Fruit fly (Drosophila melanogaster) whole organism, embryonic: Measurements from ENCODE around the gene CG46412.
A peak's percentile ranks its signal among the peaks of the same experiment; 100 is the strongest.

Experiments used
- Blimp-1 ChIP-seq: fragments of 200-800 bp; sonication (Bioruptor generic); optimal IDR thresholded peaks from 3 replicates; lab custom pipeline; 2018; ENCODE audit warnings: missing biosample characterization, missing genetic modification characterization, mild to moderate bottlenecking, moderate library complexity, missing genetic modification reagents
- CG13123 ChIP-seq: fragments of 200-800 bp; sonication (Bioruptor generic); optimal IDR thresholded peaks from 2 replicates; lab custom pipeline; 2016; ENCODE audit warnings: missing biosample characterization, missing genetic modification characterization
- CG13296 ChIP-seq: fragments of 200-800 bp; sonication (Bioruptor generic); optimal IDR thresholded peaks from 3 replicates; lab custom pipeline; 2018; ENCODE audit warnings: missing biosample characterization, mild to moderate bottlenecking, missing genetic modification characterization
- CG1603 ChIP-seq: fragments of 200-800 bp; sonication (Bioruptor generic); optimal IDR thresholded peaks from 2 replicates; lab custom pipeline; 2019; ENCODE audit warnings: missing biosample characterization, mild to moderate bottlenecking, missing genetic modification characterization, moderate library complexity
- CG2199 ChIP-seq: fragments of 200-800 bp; sonication (Bioruptor generic); IDR thresholded peaks from 3 replicates; pipeline ENCODE4 v1.3.6; 2022; ENCODE audit warnings: missing biosample characterization, missing genetic modification characterization
- CG2202 ChIP-seq: fragments of 200-800 bp; sonication (Bioruptor generic); optimal IDR thresholded peaks from 2 replicates; lab custom pipeline; 2018; ENCODE audit warnings: missing biosample characterization, mild to moderate bottlenecking, missing genetic modification characterization
- CG2875 ChIP-seq: fragments of 200-800 bp; sonication (Bioruptor generic); optimal IDR thresholded peaks from 2 replicates; lab custom pipeline; 2017; ENCODE audit warnings: missing biosample characterization, mild to moderate bottlenecking, missing genetic modification characterization, missing genetic modification reagents
- CG3407 ChIP-seq: fragments of 200-800 bp; sonication (Bioruptor generic); optimal IDR thresholded peaks from 2 replicates; lab custom pipeline; 2018; ENCODE audit warnings: missing biosample characterization, mild to moderate bottlenecking, missing genetic modification characterization
- CG34376 ChIP-seq: fragments of 200-800 bp; sonication (Bioruptor generic); optimal IDR thresholded peaks from 2 replicates; lab custom pipeline; 2018; ENCODE audit warnings: missing biosample characterization, mild to moderate bottlenecking, missing genetic modification characterization
- CG3838 ChIP-seq: fragments of 200-800 bp; sonication (Bioruptor generic); optimal IDR thresholded peaks from 3 replicates; lab custom pipeline; 2016; ENCODE audit warnings: missing biosample characterization, missing genetic modification characterization
- CG7271 ChIP-seq: fragments of 200-800 bp; sonication (Bioruptor generic); optimal IDR thresholded peaks from 2 replicates; lab custom pipeline; 2018; ENCODE audit warnings: missing biosample characterization, mild to moderate bottlenecking, missing genetic modification characterization, moderate library complexity
- CG7839 ChIP-seq: fragments of 200-800 bp; sonication (Bioruptor generic); optimal IDR thresholded peaks from 3 replicates; lab custom pipeline; 2018; ENCODE audit warnings: missing biosample characterization, mild to moderate bottlenecking, missing genetic modification characterization, moderate library complexity
- Camta ChIP-seq: fragments of 200-800 bp; sonication (Bioruptor generic); optimal IDR thresholded peaks from 2 replicates; lab custom pipeline; 2016; ENCODE audit warnings: missing biosample characterization, missing genetic modification characterization
- D19A ChIP-seq: fragments of 200-800 bp; optimal IDR thresholded peaks from 3 replicates; lab custom pipeline; 2019; ENCODE audit warnings: missing biosample characterization, mild to moderate bottlenecking, missing genetic modification characterization, moderate library complexity
- Doc3 ChIP-seq: fragments of 200-800 bp; sonication (Bioruptor generic); IDR thresholded peaks from 3 replicates; pipeline ENCODE4 v1.3.6; 2022; ENCODE audit warnings: missing biosample characterization, missing genetic modification characterization; ENCODE audit not compliant: partially characterized antibody
- E2f2 ChIP-seq: fragments of 200-800 bp; sonication (Bioruptor generic); IDR thresholded peaks from 2 replicates; pipeline ENCODE4 v1.3.6; 2022; ENCODE audit warnings: missing biosample characterization, missing genetic modification characterization
- HLH54F ChIP-seq: fragments of 200-800 bp; sonication (Bioruptor generic); optimal IDR thresholded peaks from 3 replicates; lab custom pipeline; 2016; ENCODE audit warnings: missing biosample characterization, missing genetic modification characterization
- Hr39 ChIP-seq: fragments of >200 bp; optimal IDR thresholded peaks from 2 replicates; lab custom pipeline; 2017
- Hr51 ChIP-seq, 2 experiments: fragments of 200-800 bp; sonication (Bioruptor generic); optimal IDR thresholded peaks; 2 replicates in 1 of 2; 3 replicates in 1 of 2; lab custom pipeline; 2016 to 2018; ENCODE audit warnings: missing biosample characterization in 2 of 2, missing genetic modification characterization in 2 of 2, mild to moderate bottlenecking in 1 of 2, moderate library complexity in 1 of 2
- Hr78 ChIP-seq, 2 experiments: fragments of 200-800 bp in 1 of 2; fragments of >200 bp in 1 of 2; sonication (Bioruptor generic) in 1 of 2; optimal IDR thresholded peaks; 2 replicates each; lab custom pipeline; 2017 to 2019; ENCODE audit warnings: missing biosample characterization in 2 of 2, missing genetic modification characterization in 2 of 2, mild to moderate bottlenecking in 1 of 2, moderate library complexity in 1 of 2
- Nf-YB ChIP-seq: fragments of 200-800 bp; sonication (Bioruptor generic); optimal IDR thresholded peaks from 3 replicates; lab custom pipeline; 2019; ENCODE audit warnings: missing biosample characterization, mild to moderate bottlenecking, missing genetic modification characterization, moderate library complexity
- Poxn ChIP-seq: fragments of 200-800 bp; sonication (Bioruptor generic); IDR thresholded peaks from 2 replicates; pipeline ENCODE4 v1.3.6; 2022; ENCODE audit warnings: missing biosample characterization, missing genetic modification characterization
- Spps ChIP-seq: fragments of 200-800 bp; sonication (Bioruptor generic); optimal IDR thresholded peaks from 2 replicates; lab custom pipeline; 2018; ENCODE audit warnings: missing biosample characterization, mild to moderate bottlenecking, missing genetic modification characterization
- YL-1 ChIP-seq: fragments of 200-800 bp; sonication (Bioruptor generic); optimal IDR thresholded peaks from 3 replicates; lab custom pipeline; 2017; ENCODE audit warnings: missing biosample characterization, mild to moderate bottlenecking, missing genetic modification characterization
- bsh ChIP-seq, 2 experiments: fragments of 200-800 bp; sonication (Bioruptor generic); optimal IDR thresholded peaks; 2 replicates each; lab custom pipeline; 2017 to 2018; ENCODE audit warnings: mild to moderate bottlenecking in 2 of 2, missing biosample characterization in 2 of 2, missing genetic modification characterization in 2 of 2, moderate library complexity in 1 of 2
- cas ChIP-seq: fragments of 200-800 bp; sonication (Bioruptor generic); IDR thresholded peaks from 2 replicates; pipeline ENCODE4 v1.3.6; 2022; ENCODE audit warnings: missing biosample characterization, missing genetic modification characterization
- cg ChIP-seq: fragments of 200-800 bp; sonication (Bioruptor generic); optimal IDR thresholded peaks from 3 replicates; lab custom pipeline; 2019; ENCODE audit warnings: missing biosample characterization, mild to moderate bottlenecking, missing genetic modification characterization, moderate library complexity
- crc ChIP-seq: fragments of 200-800 bp; sonication (Bioruptor generic); optimal IDR thresholded peaks from 2 replicates; lab custom pipeline; 2016; ENCODE audit warnings: missing biosample characterization, missing genetic modification characterization
- crp ChIP-seq, 2 experiments: fragments of 200-800 bp; sonication (Bioruptor generic); optimal IDR thresholded peaks; 2 replicates in 1 of 2; 3 replicates in 1 of 2; lab custom pipeline; 2017; ENCODE audit warnings: missing biosample characterization in 2 of 2, missing genetic modification characterization in 2 of 2, mild to moderate bottlenecking in 1 of 2, moderate library complexity in 1 of 2
- en ChIP-seq: fragments of 200-800 bp; sonication (Bioruptor generic); optimal IDR thresholded peaks from 2 replicates; lab custom pipeline; 2016; ENCODE audit warnings: missing biosample characterization, missing genetic modification characterization
- gem ChIP-seq: fragments of 200-800 bp; sonication (Bioruptor generic); optimal IDR thresholded peaks from 2 replicates; lab custom pipeline; 2019; ENCODE audit warnings: missing biosample characterization, mild to moderate bottlenecking, missing genetic modification characterization, moderate library complexity
- gro ChIP-seq: fragments of 200-800 bp; sonication (Bioruptor generic); optimal IDR thresholded peaks from 2 replicates; lab custom pipeline; 2016; ENCODE audit warnings: missing biosample characterization, missing genetic modification characterization
- ind ChIP-seq: fragments of 200-800 bp; sonication (Bioruptor generic); optimal IDR thresholded peaks from 3 replicates; lab custom pipeline; 2016; ENCODE audit warnings: missing biosample characterization, missing genetic modification characterization
- oc ChIP-seq: fragments of 200-800 bp; sonication (Bioruptor generic); optimal IDR thresholded peaks from 2 replicates; lab custom pipeline; 2018; ENCODE audit warnings: missing biosample characterization, mild to moderate bottlenecking, missing genetic modification characterization, moderate library complexity
- pum ChIP-seq: fragments of 200-800 bp; sonication (Bioruptor generic); optimal IDR thresholded peaks from 2 replicates; lab custom pipeline; 2016; ENCODE audit warnings: missing biosample characterization, missing genetic modification characterization
- sc ChIP-seq, 3 experiments: fragments of >200 bp in 2 of 3; fragments of 200-800 bp in 1 of 3; sonication (Bioruptor generic) in 1 of 3; optimal IDR thresholded peaks; 2 replicates in 2 of 3; 3 replicates in 1 of 3; lab custom pipeline; 2017; ENCODE audit warnings: mild to moderate bottlenecking in 1 of 3, missing biosample characterization in 1 of 3, missing genetic modification characterization in 1 of 3, missing genetic modification reagents in 1 of 3
- sens ChIP-seq: fragments of 200-800 bp; sonication (Bioruptor generic); peaks from one replicate; lab custom pipeline; 2016; ENCODE audit warnings: missing biosample characterization, missing genetic modification characterization
- ssp ChIP-seq: fragments of 200-800 bp; sonication (Bioruptor generic); IDR thresholded peaks from 2 replicates; pipeline ENCODE4 v1.3.6; 2022; ENCODE audit warnings: missing biosample characterization, missing genetic modification characterization
- unpg ChIP-seq: fragments of 200-800 bp; sonication (Bioruptor generic); optimal IDR thresholded peaks from 3 replicates; lab custom pipeline; 2018; ENCODE audit warnings: missing biosample characterization, mild to moderate bottlenecking, missing genetic modification characterization, moderate library complexity
- yki ChIP-seq: fragments of >200 bp; optimal IDR thresholded peaks from 3 replicates; lab custom pipeline; 2018

CG46412 gene

DNA sequence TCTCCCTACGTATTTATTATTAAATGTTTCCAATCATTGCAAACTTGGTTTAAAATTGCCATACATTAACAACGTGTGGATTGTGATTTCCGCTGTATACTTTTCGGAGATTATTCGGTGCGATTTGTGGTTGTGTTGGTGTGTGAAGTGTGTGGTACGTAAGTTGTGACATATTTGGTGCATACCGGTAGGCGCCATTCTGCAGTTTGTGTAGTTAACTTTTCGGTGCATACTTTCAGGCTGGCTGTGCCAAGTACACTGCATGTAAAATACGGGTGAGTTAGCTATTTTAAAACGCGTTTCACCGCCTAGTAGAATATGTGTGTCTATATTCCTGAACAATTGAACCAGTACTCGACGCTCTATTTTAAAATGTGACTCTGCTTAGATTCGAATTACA is 40.6 kb downstream of the CG46412 start (continued):
- TF ChIP-seq crp (GFP tag; optimal IDR thresholded peaks at IDR 0.05; lab: Kevin White, UChicago), result no peak
- peak; percentile 92 for TF ChIP-seq cg
- TF ChIP-seq en, result no peak
- no peak for TF ChIP-seq pum
- no peak for TF ChIP-seq Camta (GFP tag; lab: Kevin White, UChicago)
- no peak for TF ChIP-seq CG34376 (GFP tag; lab: Kevin White, UChicago)
- no peak for TF ChIP-seq Poxn (GFP tag; lab: Robert Waterston, UW)
- TF ChIP-seq, all 482 proteins: peak for 39

DNA sequence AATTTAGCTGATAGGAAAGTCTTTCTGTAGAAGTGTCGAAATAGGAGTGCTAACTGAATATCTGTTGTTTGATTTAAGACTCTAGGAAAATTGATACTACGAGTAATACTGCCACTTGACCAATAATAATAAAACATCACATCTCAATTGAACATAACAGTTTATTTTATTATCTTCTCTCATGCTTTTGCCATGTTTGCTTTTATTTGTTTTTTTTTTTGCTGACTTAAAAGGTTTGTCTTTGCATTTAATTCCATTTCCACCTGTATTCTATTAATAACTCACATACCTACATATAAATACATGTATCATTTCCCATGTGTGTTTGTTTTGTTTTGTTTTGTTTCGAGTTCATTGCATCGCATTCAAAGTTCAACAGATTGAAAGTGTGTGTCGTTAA is 41.3 kb downstream of the CG46412 start, which contains the start of the genes CG11714 and Fuca:
TSS of gene CG11714 (minus strand) at position 101 of the 400 bp plus-strand sequence.
TSS of gene Fuca (minus strand) at position 101 of the 400 bp plus-strand sequence.
- TF ChIP-seq Hr78 (GFP tag; optimal IDR thresholded peaks at IDR 0.05; lab: Kevin White, UChicago) (no peak), Doc3 (GFP tag; lab: Robert Waterston, UW) (no peak), E2f2 (GFP tag; lab: Robert Waterston, UW) (no peak), oc (tag; lab: Kevin White, UChicago) (no peak), CG3838 (GFP tag; lab: Kevin White, UChicago) (no peak), crc (no peak), ind (no peak)

DNA sequence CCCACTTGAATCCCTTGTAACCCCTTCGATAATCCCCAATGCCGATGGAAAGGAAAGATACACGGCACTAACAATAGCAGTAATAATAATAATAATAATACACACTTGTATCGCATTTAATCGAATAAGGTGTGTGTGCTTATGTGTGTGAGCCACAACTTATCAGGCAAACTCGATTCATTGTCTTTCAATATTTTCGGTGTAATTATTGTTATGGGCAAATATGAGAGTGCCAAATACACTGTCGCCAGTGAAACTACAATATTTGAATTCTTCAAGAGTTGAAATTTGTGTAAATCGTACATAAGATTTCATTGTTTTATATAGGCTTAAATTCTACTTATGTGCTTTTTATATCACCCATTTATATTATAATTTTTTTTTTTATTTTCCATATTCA is 47.6 kb downstream of the CG46412 start:
- TF ChIP-seq Spps (tag; lab: Kevin White, UChicago), result peak; percentile 44
- TF ChIP-seq CG3407 (GFP tag; lab: Kevin White, UChicago), result peak; percentile 28
- TF ChIP-seq YL-1 (GFP tag; lab: Kevin White, UChicago), result no peak
- TF ChIP-seq CG2199 (GFP tag; lab: Robert Waterston, UW), result no peak
- peak in 1 of 2 experiments; percentile 69 for TF ChIP-seq bsh (GFP tag; optimal IDR thresholded peaks at IDR 0.05; lab: Kevin White, UChicago)
- TF ChIP-seq Nf-YB (GFP tag; lab: Kevin White, UChicago), result no peak
- TF ChIP-seq CG2875 (GFP tag; lab: Kevin White, UChicago), result peak; percentile 21
- TF ChIP-seq CG2202, result peak; percentile 2
- TF ChIP-seq unpg (GFP tag; lab: Kevin White, UChicago), result peak; percentile 5
- peak; percentile 12 for TF ChIP-seq CG7839 (tag; lab: Kevin White, UChicago)
- peak; percentile 13 for TF ChIP-seq CG7271 (tag; lab: Kevin White, UChicago)
- TF ChIP-seq yki (lab: Kevin White, UChicago), result no peak
- TF ChIP-seq HLH54F (GFP tag; lab: Kevin White, UChicago), result no peak
- TF ChIP-seq cas, result no peak
- TF ChIP-seq CG13123, result no peak
- TF ChIP-seq ssp (GFP tag; lab: Robert Waterston, UW), result no peak
- TF ChIP-seq Blimp-1, result peak; percentile 46
- peak; percentile 42 for TF ChIP-seq gem (tag; lab: Kevin White, UChicago)
- peak; percentile 56 for TF ChIP-seq sens (GFP tag; lab: Kevin White, UChicago)
- TF ChIP-seq CG13296, result no peak
- no peak for TF ChIP-seq Hr51 (GFP tag; optimal IDR thresholded peaks at IDR 0.05; lab: Kevin White, UChicago)
- TF ChIP-seq CG1603 (tag; lab: Kevin White, UChicago), result peak; percentile 45
- no peak for TF ChIP-seq sc (optimal IDR thresholded peaks at IDR 0.05; lab: Kevin White, UChicago)
- TF ChIP-seq sc (GFP tag; optimal IDR thresholded peaks at IDR 0.05; lab: Kevin White, UChicago), result peak; percentile 27
- peak; percentile 50 for TF ChIP-seq D19A (tag; lab: Kevin White, UChicago)
- TF ChIP-seq gro (GFP tag; lab: Kevin White, UChicago), result no peak
- TF ChIP-seq Hr39 (lab: Kevin White, UChicago), result no peak
